Worm (Caenorhabditis elegans) whole organism, mixed stage, embryonic: ENCODE measurements around the gene wht-7.

Experiments used
- M03D4.4 ChIP-seq: sonication (generic microtip); optimal IDR thresholded peaks from 2 replicates; lab custom pipeline; 2017; ENCODE audit warnings: mild to moderate bottlenecking, missing genetic modification characterization, missing compliant biosample characterization
- bed-3 ChIP-seq: fragments of 200-800 bp; sonication (Bioruptor generic); optimal IDR thresholded peaks from 3 replicates; lab custom pipeline; 2018; ENCODE audit warnings: mild to moderate bottlenecking, missing genetic modification characterization, moderate library complexity, missing compliant biosample characterization
- blmp-1 ChIP-seq: fragments of 150-350 bp; optimal IDR thresholded peaks from 2 replicates; lab custom pipeline; 2014; ENCODE audit warnings: missing biosample characterization, missing genetic modification characterization
- ceh-39 ChIP-seq: fragments of 150-350 bp; optimal IDR thresholded peaks from 2 replicates; lab custom pipeline; 2014; ENCODE audit warnings: missing biosample characterization, missing genetic modification characterization
- ceh-43 ChIP-seq: fragments of 200-800 bp; sonication (Bioruptor generic); optimal IDR thresholded peaks from 2 replicates; lab custom pipeline; 2018; ENCODE audit warnings: mild to moderate bottlenecking, missing genetic modification characterization, moderate library complexity, missing compliant biosample characterization
- ces-1 ChIP-seq: fragments of 150-350 bp; optimal IDR thresholded peaks from 2 replicates; lab custom pipeline; 2014; ENCODE audit warnings: missing biosample characterization, missing genetic modification reagents, missing genetic modification characterization
- cnd-1 ChIP-seq: fragments of 200-800 bp; sonication (Bioruptor generic); optimal IDR thresholded peaks from 2 replicates; lab custom pipeline; 2018; ENCODE audit warnings: mild to moderate bottlenecking, missing genetic modification characterization, missing compliant biosample characterization
- drap-1 ChIP-seq: fragments of 200-800 bp; sonication (Bioruptor generic); optimal IDR thresholded peaks from 3 replicates; lab custom pipeline; 2018; ENCODE audit warnings: mild to moderate bottlenecking, missing genetic modification characterization, missing compliant biosample characterization
- elt-1 ChIP-seq: sonication (generic microtip); optimal IDR thresholded peaks from 2 replicates; lab custom pipeline; 2017; ENCODE audit warnings: missing genetic modification characterization, mild to moderate bottlenecking, missing compliant biosample characterization, antibody characterized with exemption, moderate library complexity, borderline replicate concordance; ENCODE audit not compliant: insufficient read depth
- elt-3 ChIP-seq: fragments of 150-350 bp; optimal IDR thresholded peaks from 2 replicates; lab custom pipeline; 2014; ENCODE audit warnings: missing biosample characterization, missing genetic modification characterization
- flh-1 ChIP-seq: fragments of 200-800 bp; sonication (Bioruptor generic); optimal IDR thresholded peaks from 2 replicates; lab custom pipeline; 2018; ENCODE audit warnings: mild to moderate bottlenecking, missing genetic modification characterization, moderate library complexity, missing compliant biosample characterization
- ham-2 ChIP-seq: fragments of 200-800 bp; sonication (Bioruptor generic); optimal IDR thresholded peaks from 2 replicates; lab custom pipeline; 2018; ENCODE audit warnings: mild to moderate bottlenecking, missing genetic modification characterization, missing compliant biosample characterization
- hlh-1 ChIP-seq: fragments of 150-350 bp; optimal IDR thresholded peaks from 2 replicates; lab custom pipeline; 2014; ENCODE audit warnings: missing biosample characterization, missing genetic modification reagents, missing genetic modification characterization
- lin-13 ChIP-seq: fragments of 150-350 bp; optimal IDR thresholded peaks from 2 replicates; lab custom pipeline; 2014; ENCODE audit warnings: missing biosample characterization, missing genetic modification characterization
- lin-32 ChIP-seq: fragments of 200-800 bp; sonication (Bioruptor generic); optimal IDR thresholded peaks from 2 replicates; lab custom pipeline; 2018; ENCODE audit warnings: mild to moderate bottlenecking, missing genetic modification characterization, missing compliant biosample characterization
- lsy-2 ChIP-seq: fragments of 150-350 bp; optimal IDR thresholded peaks from 2 replicates; lab custom pipeline; 2014; ENCODE audit warnings: missing biosample characterization, missing genetic modification characterization
- mab-5 ChIP-seq: fragments of 150-350 bp; optimal IDR thresholded peaks from 2 replicates; lab custom pipeline; 2014; ENCODE audit warnings: missing biosample characterization, missing genetic modification characterization
- mep-1 ChIP-seq: fragments of 150-350 bp; optimal IDR thresholded peaks from 2 replicates; lab custom pipeline; 2017; ENCODE audit warnings: missing biosample characterization, missing genetic modification reagents, missing genetic modification characterization, inconsistent platforms
- mls-2 ChIP-seq: sonication (generic microtip); optimal IDR thresholded peaks from 2 replicates; lab custom pipeline; 2016; ENCODE audit warnings: mild to moderate bottlenecking, missing genetic modification characterization, moderate library complexity, missing compliant biosample characterization
- nhr-12 ChIP-seq: fragments of 150-350 bp; optimal IDR thresholded peaks from 2 replicates; lab custom pipeline; 2014; ENCODE audit warnings: missing biosample characterization, missing genetic modification characterization
- nhr-2 ChIP-seq: fragments of 150-350 bp; optimal IDR thresholded peaks from 2 replicates; lab custom pipeline; 2014; ENCODE audit warnings: missing biosample characterization, missing genetic modification characterization
- nhr-28 ChIP-seq: fragments of 150-350 bp; optimal IDR thresholded peaks from 2 replicates; lab custom pipeline; 2014; ENCODE audit warnings: missing biosample characterization, missing genetic modification characterization
- nhr-76 ChIP-seq: sonication (generic microtip); optimal IDR thresholded peaks from 2 replicates; lab custom pipeline; 2017; ENCODE audit warnings: missing biosample characterization, missing genetic modification characterization
- pha-4 ChIP-seq: fragments of 150-350 bp; optimal IDR thresholded peaks from 2 replicates; lab custom pipeline; 2018; ENCODE audit warnings: missing biosample characterization, missing genetic modification reagents, missing genetic modification characterization
- sem-2 ChIP-seq: fragments of 200-800 bp; sonication (Bioruptor generic); optimal IDR thresholded peaks from 2 replicates; lab custom pipeline; 2018; ENCODE audit warnings: mild to moderate bottlenecking, missing genetic modification characterization, missing compliant biosample characterization
- snpc-4 ChIP-seq: fragments of 150-350 bp; optimal IDR thresholded peaks from 2 replicates; lab custom pipeline; 2014; ENCODE audit warnings: missing biosample characterization, missing genetic modification characterization
- sptf-1 ChIP-seq: sonication (generic microtip); optimal IDR thresholded peaks from 2 replicates; lab custom pipeline; 2017; ENCODE audit warnings: mild to moderate bottlenecking, missing genetic modification characterization, moderate library complexity, missing compliant biosample characterization
- tbx-8 ChIP-seq: fragments of 200-800 bp; sonication (Bioruptor generic); optimal IDR thresholded peaks from 2 replicates; lab custom pipeline; 2018; ENCODE audit warnings: mild to moderate bottlenecking, missing genetic modification characterization, moderate library complexity, missing compliant biosample characterization
- unc-120 ChIP-seq: sonication (generic microtip); optimal IDR thresholded peaks from 2 replicates; lab custom pipeline; 2017; ENCODE audit warnings: missing genetic modification characterization, missing compliant biosample characterization; ENCODE audit not compliant: poor library complexity, severe bottlenecking
- unc-39 ChIP-seq: fragments of 150-350 bp; optimal IDR thresholded peaks from 2 replicates; lab custom pipeline; 2014; ENCODE audit warnings: missing biosample characterization, missing genetic modification characterization
- unc-62 ChIP-seq: fragments of 150-350 bp; optimal IDR thresholded peaks from 2 replicates; lab custom pipeline; 2014; ENCODE audit warnings: missing biosample characterization, missing genetic modification reagents, missing genetic modification characterization
- zip-8 ChIP-seq: fragments of 150-350 bp; optimal IDR thresholded peaks from 2 replicates; lab custom pipeline; 2014; ENCODE audit warnings: missing biosample characterization, missing genetic modification characterization
- ztf-11 ChIP-seq: fragments of 150-350 bp; optimal IDR thresholded peaks from 2 replicates; lab custom pipeline; 2014; ENCODE audit warnings: missing biosample characterization, missing genetic modification characterization

wht-7 gene

DNA sequence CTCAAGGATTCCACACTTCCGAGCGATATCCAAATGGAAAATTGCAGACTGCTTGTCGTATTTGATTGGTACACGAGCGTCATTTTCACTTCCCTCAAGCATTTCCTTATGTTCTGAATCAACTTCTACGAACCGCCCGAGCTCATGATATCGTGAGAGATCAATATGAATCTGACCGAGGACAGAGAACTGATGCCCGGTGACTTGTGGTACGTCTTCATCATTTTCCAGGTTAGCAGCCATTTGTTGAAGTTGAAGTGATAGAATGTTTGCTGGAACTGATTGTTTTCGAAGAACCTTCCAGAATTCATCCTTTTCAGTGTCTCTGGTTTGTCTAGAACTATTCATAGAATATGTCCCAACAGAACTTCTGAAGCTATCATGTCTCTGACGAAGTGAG, 17.2 kb upstream of the wht-7 start:
- TF ChIP-seq mep-1 (tag; lab: Kevin White, UChicago) (no peak), unc-120 (no peak), ztf-11 (tag; lab: Kevin White, UChicago) (no peak), nhr-76 (tag; lab: Kevin White, UChicago) (no peak), elt-3 (tag; lab: Kevin White, UChicago) (no peak), bed-3 (no peak), nhr-28 (tag; lab: Kevin White, UChicago) (no peak)

DNA sequence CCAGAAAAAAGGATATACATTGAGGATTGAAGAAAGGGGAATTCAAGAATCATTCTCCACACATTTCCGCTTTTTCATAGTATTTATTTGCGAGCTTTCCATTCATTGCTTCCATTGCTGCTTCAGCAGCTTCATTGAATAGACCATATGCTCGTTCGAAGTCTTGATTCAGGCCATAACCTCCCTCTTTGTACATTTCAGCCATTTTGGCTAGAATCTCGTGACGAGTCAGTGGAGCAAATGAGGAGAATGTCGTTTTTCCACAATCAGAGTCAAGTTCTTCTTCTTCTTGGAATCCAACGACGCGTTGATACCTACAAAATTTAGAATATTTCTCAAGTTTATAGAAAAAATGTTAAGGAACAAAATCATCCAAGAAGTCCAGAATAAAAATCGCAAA, 15.8 kb upstream of the wht-7 start:
- TF ChIP-seq ztf-11 (tag; lab: Kevin White, UChicago) (no peak), mep-1 (tag; lab: Kevin White, UChicago) (no peak), sem-2 (GFP tag; lab: Kevin White, UChicago) (no peak), zip-8 (tag; lab: Kevin White, UChicago) (no peak), elt-1 (tag; lab: Kevin White, UChicago) (no peak), ceh-43 (GFP tag; lab: Kevin White, UChicago) (no peak), nhr-2 (tag; lab: Kevin White, UChicago) (no peak), mab-5 (no peak), lsy-2 (tag; lab: Kevin White, UChicago) (no peak), unc-120 (no peak), ces-1 (GFP tag; lab: Kevin White, UChicago) (no peak)

DNA sequence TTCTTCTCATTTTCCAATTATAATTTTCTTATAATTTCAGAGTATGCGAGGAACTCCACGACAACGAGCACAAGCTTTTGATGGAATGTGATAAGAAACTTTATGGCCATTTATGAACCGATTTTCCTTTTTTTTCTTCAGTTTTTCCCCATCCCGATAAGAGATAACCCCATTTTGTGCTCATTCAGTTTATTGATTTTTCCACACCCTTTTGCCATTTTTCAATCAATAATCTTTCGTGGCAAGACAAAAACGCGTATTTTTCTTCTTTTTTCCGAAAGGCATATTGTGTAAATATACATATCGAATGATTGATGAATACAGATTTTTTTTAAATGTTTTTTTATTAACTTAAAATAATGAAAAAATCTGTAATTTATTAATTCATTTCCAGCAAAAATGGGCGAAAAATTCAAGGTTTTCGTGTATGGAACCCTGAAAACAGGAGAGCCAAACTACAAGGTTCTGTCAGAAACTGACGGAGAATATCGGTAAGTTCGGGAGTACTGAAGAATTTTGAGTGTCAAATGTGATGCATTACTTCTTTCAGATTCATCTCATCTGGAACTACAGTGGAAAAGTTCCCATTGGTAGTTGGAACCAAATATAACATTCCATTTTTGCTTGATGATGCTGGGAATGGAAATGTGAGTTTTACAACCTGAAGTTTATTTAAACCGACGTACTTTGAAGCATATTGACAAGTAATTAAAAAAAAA, 15.0 kb upstream of the wht-7 start, which contains the start of gene F42A10.9:
Gene F42A10.9 (plus strand): TSS at position 321 of the 719 bp plus-strand sequence.
- no peak for TF ChIP-seq nhr-2 (tag; lab: Kevin White, UChicago)
- TF ChIP-seq cnd-1 (tag; lab: Kevin White, UChicago), result no peak
- TF ChIP-seq flh-1, result no peak
- no peak for TF ChIP-seq snpc-4 (tag; lab: Kevin White, UChicago)
- no peak for TF ChIP-seq tbx-8 (GFP tag; lab: Kevin White, UChicago)
- no peak for TF ChIP-seq elt-1 (tag; lab: Kevin White, UChicago)
- no peak for TF ChIP-seq drap-1 (GFP tag; lab: Kevin White, UChicago)
- TF ChIP-seq mab-5, result no peak
- no peak for TF ChIP-seq ztf-11 (tag; lab: Kevin White, UChicago)
- TF ChIP-seq mep-1 (tag; lab: Kevin White, UChicago), result no peak
- TF ChIP-seq bed-3, result no peak
- TF ChIP-seq, all 35 proteins: peak for 0

DNA sequence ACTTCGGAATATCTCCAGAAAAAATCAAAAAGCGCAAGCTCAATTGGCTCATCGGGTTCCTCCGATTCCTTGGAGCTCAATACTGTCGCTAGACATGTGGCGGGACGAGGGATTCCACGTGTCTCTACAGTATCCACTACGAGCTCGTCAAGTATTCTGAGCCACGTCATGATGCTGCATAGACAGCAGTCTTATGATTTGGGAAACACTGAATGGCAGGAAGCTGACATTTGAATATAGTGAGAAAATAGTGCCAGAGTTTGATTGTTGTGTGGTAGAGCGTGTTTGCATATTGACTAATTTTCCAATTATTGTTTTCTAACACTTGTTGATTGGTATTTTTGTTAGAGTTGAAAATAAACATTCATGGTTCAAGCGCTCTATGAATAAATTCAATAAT, 14.0 kb upstream of the wht-7 start:
- TF ChIP-seq nhr-12 (tag; lab: Kevin White, UChicago) (no peak), pha-4 (tag; lab: Kevin White, UChicago) (no peak), nhr-76 (tag; lab: Kevin White, UChicago) (no peak), ham-2 (GFP tag; lab: Kevin White, UChicago) (no peak), flh-1 (no peak), ztf-11 (tag; lab: Kevin White, UChicago) (no peak), nhr-2 (tag; lab: Kevin White, UChicago) (no peak), ces-1 (GFP tag; lab: Kevin White, UChicago) (no peak), nhr-28 (tag; lab: Kevin White, UChicago) (no peak), mls-2 (no peak)

DNA sequence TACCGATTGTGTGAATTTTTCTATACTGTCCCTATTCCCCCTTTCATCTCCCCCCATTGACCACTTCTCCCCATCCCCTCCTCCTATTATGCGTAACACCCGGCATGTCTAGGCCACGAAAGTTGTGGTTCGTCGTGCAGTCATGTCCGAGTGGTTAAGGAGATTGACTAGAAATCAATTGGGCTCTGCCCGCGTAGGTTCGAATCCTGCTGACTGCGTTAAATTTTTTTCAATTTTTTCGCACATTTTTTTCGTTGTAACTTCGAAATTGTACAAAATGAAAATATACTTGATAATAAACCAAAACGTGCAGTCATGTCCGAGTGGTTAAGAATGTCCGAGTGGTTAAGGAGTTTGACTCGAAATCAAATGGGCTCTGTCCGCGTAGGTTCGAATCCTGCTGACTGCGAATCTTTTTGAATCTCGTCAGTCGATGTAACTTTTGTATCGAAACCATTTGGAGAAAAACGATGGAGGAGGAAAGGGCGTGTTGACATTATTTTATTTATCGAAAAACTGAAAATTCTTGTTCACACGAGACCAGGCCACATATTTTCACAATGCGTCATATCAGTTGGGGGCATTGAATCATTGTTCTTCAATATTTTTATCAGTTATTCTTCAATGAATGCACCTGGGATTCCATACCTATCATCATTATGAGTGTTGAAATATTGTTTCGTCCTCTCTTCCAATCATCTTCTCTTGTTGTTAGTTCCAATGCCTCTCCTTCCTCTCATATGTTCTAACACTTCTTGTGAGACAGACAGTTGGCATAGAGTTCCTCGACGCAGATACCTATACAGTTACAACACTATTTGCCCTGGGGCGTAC, 9.5 kb upstream of the wht-7 start, which contains the start of gene nfm-1:
Gene nfm-1 (plus strand): TSS at position 812 of the 834 bp plus-strand sequence.
- peak; percentile 66 for TF ChIP-seq flh-1
- no peak for TF ChIP-seq zip-8 (tag; lab: Kevin White, UChicago)
- peak; percentile 35 for TF ChIP-seq lsy-2 (tag; lab: Kevin White, UChicago)
- peak; percentile 91 for TF ChIP-seq M03D4.4 (tag; lab: Kevin White, UChicago)
- TF ChIP-seq blmp-1, result no peak
- no peak for TF ChIP-seq elt-3 (tag; lab: Kevin White, UChicago)
- peak; percentile 89 for TF ChIP-seq cnd-1 (tag; lab: Kevin White, UChicago)
- peak; percentile 47 for TF ChIP-seq unc-62 (GFP tag; lab: Kevin White, UChicago)
- peak; percentile 62 for TF ChIP-seq ces-1 (GFP tag; lab: Kevin White, UChicago)
- peak; percentile 73 for TF ChIP-seq tbx-8 (GFP tag; lab: Kevin White, UChicago)
- peak; percentile 35 for TF ChIP-seq unc-39 (tag; lab: Kevin White, UChicago)
- peak; percentile 19 for TF ChIP-seq pha-4 (tag; lab: Kevin White, UChicago)
- peak; percentile 77 for TF ChIP-seq unc-120
- TF ChIP-seq mls-2, result peak; percentile 93
- no peak for TF ChIP-seq elt-1 (tag; lab: Kevin White, UChicago)
- no peak for TF ChIP-seq nhr-76 (tag; lab: Kevin White, UChicago)
- no peak for TF ChIP-seq mab-5
- peak; percentile 86 for TF ChIP-seq sem-2 (GFP tag; lab: Kevin White, UChicago)
- TF ChIP-seq lin-13, result no peak
- no peak for TF ChIP-seq ceh-39 (tag; lab: Kevin White, UChicago)
- no peak for TF ChIP-seq nhr-28 (tag; lab: Kevin White, UChicago)
- peak; percentile 70 for TF ChIP-seq bed-3
- no peak for TF ChIP-seq snpc-4 (tag; lab: Kevin White, UChicago)
- TF ChIP-seq ztf-11 (tag; lab: Kevin White, UChicago), result no peak
- TF ChIP-seq lin-32, result peak; percentile 71
- no peak for TF ChIP-seq nhr-2 (tag; lab: Kevin White, UChicago)
- TF ChIP-seq ceh-43 (GFP tag; lab: Kevin White, UChicago), result peak; percentile 86
- no peak for TF ChIP-seq nhr-12 (tag; lab: Kevin White, UChicago)
- peak; percentile 92 for TF ChIP-seq sptf-1
- peak; percentile 89 for TF ChIP-seq hlh-1 (tag; lab: Kevin White, UChicago)
